Worm (Caenorhabditis elegans) whole organism, young adult: ENCODE results near the gene Y54G2A.36.

Experiments used
- D2030.7 ChIP-seq: fragments of 200-800 bp; sonication (Bioruptor generic); IDR thresholded peaks from 2 replicates; pipeline ENCODE4 v1.3.6; 2022; ENCODE audit warnings: missing genetic modification reagents, missing genetic modification characterization, missing compliant biosample characterization
- F33H1.4 ChIP-seq: fragments of 200-800 bp; sonication (Bioruptor generic); IDR thresholded peaks from 2 replicates; pipeline ENCODE4 v1.3.6; 2022; ENCODE audit warnings: missing genetic modification reagents, missing genetic modification characterization, missing compliant biosample characterization
- F49E8.2 ChIP-seq: sonication (generic microtip); optimal IDR thresholded peaks from 3 replicates; lab custom pipeline; 2017; ENCODE audit warnings: missing genetic modification characterization, mild to moderate bottlenecking, missing compliant biosample characterization, antibody characterized with exemption, moderate library complexity; ENCODE audit not compliant: insufficient read depth
- T26A5.8 ChIP-seq: sonication (generic microtip); optimal IDR thresholded peaks from 2 replicates; lab custom pipeline; 2016; ENCODE audit warnings: missing genetic modification characterization, missing compliant biosample characterization
- Y53G8AR.9 ChIP-seq: fragments of 200-800 bp; sonication (Bioruptor generic); conservative IDR thresholded peaks from 2 replicates; pipeline ENCODE4 v1.3.6; 2022; ENCODE audit warnings: missing genetic modification reagents, missing genetic modification characterization, missing compliant biosample characterization
- bed-2 ChIP-seq: fragments of 200-800 bp; sonication (Bioruptor generic); IDR thresholded peaks from 2 replicates; pipeline ENCODE4 v1.3.6; 2022; ENCODE audit warnings: missing genetic modification reagents, missing genetic modification characterization, missing compliant biosample characterization
- ccch-3 ChIP-seq: fragments of 200-800 bp; sonication (Bioruptor generic); optimal IDR thresholded peaks from 2 replicates; lab custom pipeline; 2018; ENCODE audit warnings: mild to moderate bottlenecking, missing genetic modification characterization, missing compliant biosample characterization
- cebp-1 ChIP-seq, 2 experiments: fragments of 200-800 bp in 1 of 2; sonication (Bioruptor generic) in 1 of 2; sonication (generic microtip) in 1 of 2; IDR thresholded peaks in 1 of 2; optimal IDR thresholded peaks in 1 of 2; 2 replicates each; pipeline versions ENCODE4 v1.3.6 to Lab custom; 2017 to 2022; ENCODE audit warnings: missing compliant biosample characterization in 2 of 2, missing genetic modification characterization in 2 of 2, mild to moderate bottlenecking in 1 of 2, missing genetic modification reagents in 1 of 2, moderate library complexity in 1 of 2
- cebp-2 ChIP-seq: fragments of 200-800 bp; sonication (Bioruptor generic); IDR thresholded peaks from 2 replicates; pipeline ENCODE4 v1.3.6; 2022; ENCODE audit warnings: missing genetic modification characterization, missing compliant biosample characterization
- ceh-100 ChIP-seq: fragments of 200-800 bp; sonication (Bioruptor generic); IDR thresholded peaks from 2 replicates; pipeline ENCODE4 v1.3.6; 2022; ENCODE audit warnings: missing genetic modification reagents, missing genetic modification characterization, missing compliant biosample characterization
- ceh-40 ChIP-seq: fragments of 200-800 bp; sonication (Bioruptor generic); IDR thresholded peaks from 2 replicates; pipeline ENCODE4 v1.3.6; 2022; ENCODE audit warnings: missing genetic modification characterization, missing compliant biosample characterization
- ceh-91 ChIP-seq: fragments of 200-800 bp; sonication (Bioruptor generic); IDR thresholded peaks from 2 replicates; pipeline ENCODE4 v1.3.6; 2022; ENCODE audit warnings: missing genetic modification reagents, missing genetic modification characterization, missing compliant biosample characterization
- dox-1 ChIP-seq: fragments of 200-800 bp; sonication (Bioruptor generic); IDR thresholded peaks from 2 replicates; pipeline ENCODE4 v1.3.6; 2022; ENCODE audit warnings: missing genetic modification reagents, missing genetic modification characterization, missing compliant biosample characterization
- dpff-1 ChIP-seq: sonication (generic microtip); optimal IDR thresholded peaks from 2 replicates; lab custom pipeline; 2017; ENCODE audit warnings: mild to moderate bottlenecking, missing genetic modification characterization, missing compliant biosample characterization
- dpl-1 ChIP-seq: fragments of 150-350 bp; optimal IDR thresholded peaks from 2 replicates; lab custom pipeline; 2014; ENCODE audit warnings: missing biosample characterization, missing genetic modification reagents, missing genetic modification characterization
- efl-1 ChIP-seq: fragments of 150-350 bp; optimal IDR thresholded peaks from 2 replicates; lab custom pipeline; 2014; ENCODE audit warnings: missing biosample characterization, missing genetic modification reagents, missing genetic modification characterization
- egrh-3 ChIP-seq: fragments of 200-800 bp; sonication (Bioruptor generic); IDR thresholded peaks from 2 replicates; pipeline ENCODE4 v1.3.6; 2022; ENCODE audit warnings: missing genetic modification reagents, missing genetic modification characterization, missing compliant biosample characterization
- hlh-12 ChIP-seq: sonication (generic microtip); optimal IDR thresholded peaks from 2 replicates; lab custom pipeline; 2016; ENCODE audit warnings: missing genetic modification characterization, missing compliant biosample characterization
- hmg-1.2 ChIP-seq: fragments of 200-800 bp; sonication (Bioruptor generic); IDR thresholded peaks from 2 replicates; pipeline ENCODE4 v1.3.6; 2022; ENCODE audit warnings: missing genetic modification reagents, missing genetic modification characterization, missing compliant biosample characterization
- hsf-1 ChIP-seq: fragments of 200-800 bp; sonication (Bioruptor generic); IDR thresholded peaks from 2 replicates; pipeline ENCODE4 v1.3.6; 2022; ENCODE audit warnings: missing genetic modification reagents, missing genetic modification characterization, missing compliant biosample characterization
- lag-1 ChIP-seq: fragments of 200-800 bp; sonication (Bioruptor generic); IDR thresholded peaks from 2 replicates; pipeline ENCODE4 v1.3.6; 2022; ENCODE audit warnings: missing genetic modification reagents, missing genetic modification characterization, missing compliant biosample characterization
- lin-54 ChIP-seq: fragments of 200-800 bp; sonication (Bioruptor generic); optimal IDR thresholded peaks from 2 replicates; lab custom pipeline; 2018; ENCODE audit warnings: mild to moderate bottlenecking, missing genetic modification characterization, missing compliant biosample characterization
- lsl-1 ChIP-seq: fragments of 200-800 bp; sonication (Bioruptor generic); optimal IDR thresholded peaks from 2 replicates; lab custom pipeline; 2018; ENCODE audit warnings: mild to moderate bottlenecking, missing genetic modification characterization, moderate library complexity, missing compliant biosample characterization
- madf-10 ChIP-seq: sonication (generic microtip); optimal IDR thresholded peaks from 2 replicates; lab custom pipeline; 2016; ENCODE audit warnings: mild to moderate bottlenecking, missing genetic modification characterization, missing compliant biosample characterization
- madf-3 ChIP-seq: fragments of 200-800 bp; sonication (Bioruptor generic); IDR thresholded peaks from 2 replicates; pipeline ENCODE4 v1.3.6; 2022; ENCODE audit warnings: missing genetic modification reagents, missing genetic modification characterization, missing compliant biosample characterization
- madf-6 ChIP-seq: fragments of 200-800 bp; sonication (Bioruptor generic); IDR thresholded peaks from 2 replicates; pipeline ENCODE4 v1.3.6; 2022; ENCODE audit warnings: missing genetic modification reagents, missing genetic modification characterization, missing compliant biosample characterization
- madf-8 ChIP-seq: fragments of 200-800 bp; sonication (Bioruptor generic); conservative IDR thresholded peaks from 2 replicates; pipeline ENCODE4 v1.3.6; 2022; ENCODE audit warnings: missing genetic modification reagents, missing genetic modification characterization, missing compliant biosample characterization
- mcd-1 ChIP-seq: fragments of 200-800 bp; sonication (Bioruptor generic); IDR thresholded peaks from 2 replicates; pipeline ENCODE4 v1.3.6; 2022; ENCODE audit warnings: missing genetic modification reagents, missing genetic modification characterization, missing compliant biosample characterization
- nhr-120 ChIP-seq: fragments of 200-800 bp; sonication (Bioruptor generic); IDR thresholded peaks from 2 replicates; pipeline ENCODE4 v1.3.6; 2022; ENCODE audit warnings: missing genetic modification characterization, missing compliant biosample characterization
- nhr-27 ChIP-seq: fragments of 200-800 bp; sonication (Bioruptor generic); optimal IDR thresholded peaks from 2 replicates; lab custom pipeline; 2018; ENCODE audit warnings: mild to moderate bottlenecking, missing genetic modification characterization, moderate library complexity, missing compliant biosample characterization
- nhr-80 ChIP-seq: sonication (generic microtip); optimal IDR thresholded peaks from 2 replicates; lab custom pipeline; 2016; ENCODE audit warnings: missing genetic modification characterization, missing compliant biosample characterization
- nhr-90 ChIP-seq: sonication (generic microtip); optimal IDR thresholded peaks from 2 replicates; lab custom pipeline; 2016; ENCODE audit warnings: missing genotype, mild to moderate bottlenecking, missing genetic modification characterization, missing compliant biosample characterization
- rec-8 ChIP-seq, 2 experiments: sonication (generic microtip); optimal IDR thresholded peaks; 2 replicates each; lab custom pipeline; 2016; ENCODE audit warnings: mild to moderate bottlenecking in 2 of 2, missing genetic modification characterization in 2 of 2, missing genetic modification reagents in 2 of 2, missing genotype in 2 of 2, missing biosample characterization in 1 of 2, missing compliant biosample characterization in 1 of 2, moderate library complexity in 1 of 2
- rpc-1 ChIP-seq, 2 experiments: fragments of 150-350 bp in 1 of 2; sonication (generic microtip) in 1 of 2; optimal IDR thresholded peaks; 2 replicates each; lab custom pipeline; 2014 to 2018; ENCODE audit warnings: missing biosample characterization in 1 of 2, missing genetic modification characterization in 1 of 2, missing genetic modification reagents in 1 of 2, missing genotype in 1 of 2
- sea-2 ChIP-seq: fragments of 200-800 bp; sonication (Bioruptor generic); IDR thresholded peaks from 2 replicates; pipeline ENCODE4 v1.3.6; 2022; ENCODE audit warnings: missing genetic modification characterization, missing compliant biosample characterization
- snpc-3.4 ChIP-seq: sonication (generic microtip); optimal IDR thresholded peaks from 2 replicates; lab custom pipeline; 2017; ENCODE audit warnings: missing genetic modification characterization, mild to moderate bottlenecking, missing compliant biosample characterization, antibody characterized with exemption, moderate library complexity, missing genotype, missing genetic modification reagents
- xnd-1 ChIP-seq: sonication (generic microtip); optimal IDR thresholded peaks from 2 replicates; lab custom pipeline; 2016; ENCODE audit warnings: missing genotype, missing genetic modification reagents, missing genetic modification characterization, missing compliant biosample characterization
- ztf-18 ChIP-seq: sonication (generic microtip); optimal IDR thresholded peaks from 2 replicates; lab custom pipeline; 2016; ENCODE audit warnings: missing genotype, mild to moderate bottlenecking, missing genetic modification characterization, missing compliant biosample characterization
- ztf-25 ChIP-seq: fragments of 200-800 bp; sonication (Bioruptor generic); IDR thresholded peaks from 2 replicates; pipeline ENCODE4 v1.3.6; 2022; ENCODE audit warnings: missing genetic modification reagents, missing genetic modification characterization, missing compliant biosample characterization

The Y54G2A.36 gene

DNA sequence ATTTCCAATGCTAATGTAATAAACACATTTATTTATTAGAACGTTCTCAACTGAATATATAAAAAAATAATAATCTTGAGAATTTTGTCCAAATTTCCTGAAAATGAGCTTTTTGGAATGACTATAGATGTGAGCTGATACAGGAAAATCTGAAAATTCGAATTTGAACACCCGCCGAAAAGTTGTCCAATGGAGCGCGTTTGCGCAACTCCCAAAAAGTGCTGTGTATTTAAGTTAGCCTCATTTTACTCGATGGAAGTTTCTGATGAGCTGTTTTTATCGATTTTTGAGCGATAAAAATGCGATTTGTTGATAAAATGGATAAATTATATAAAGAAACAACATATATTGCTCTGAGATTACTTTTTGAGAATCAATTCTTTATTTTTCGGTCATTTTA lies 4.5 kb downstream of the Y54G2A.36 start:
- TF ChIP-seq lin-54 (GFP tag; lab: Kevin White, UChicago) (peak; percentile 46), mcd-1 (GFP tag; lab: Robert Waterston, UW) (peak; percentile 89)

DNA sequence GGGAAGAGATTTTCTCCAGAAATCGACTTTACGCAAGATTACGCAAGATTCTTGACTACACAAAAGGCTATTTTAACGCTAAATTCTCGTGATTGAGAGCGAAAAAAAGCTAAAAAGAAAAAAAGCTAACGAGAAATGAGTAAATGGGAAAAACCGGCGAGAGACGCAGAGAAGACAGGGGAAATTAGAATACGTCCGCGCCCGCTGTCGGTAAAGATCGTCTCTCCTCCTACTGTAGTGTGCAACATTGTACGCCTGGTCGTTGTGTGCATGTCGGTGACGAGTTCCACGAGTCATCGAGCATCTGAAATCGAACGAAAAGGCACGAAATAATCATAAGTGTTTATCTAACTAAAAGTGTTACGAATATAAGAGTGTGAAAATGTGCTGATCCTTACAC lies 17.1 kb downstream of the Y54G2A.36 start:
- TF ChIP-seq ceh-91 (GFP tag; lab: Robert Waterston, UW): peak; percentile 53; the same call in 1 of the 2 replicates
- TF ChIP-seq hmg-1.2 (GFP tag; lab: Robert Waterston, UW): peak; percentile 40; the same call in 1 of the 2 replicates
- TF ChIP-seq nhr-27 (tag; lab: Kevin White, UChicago): no peak
- TF ChIP-seq cebp-1 (GFP tag; IDR thresholded peaks at IDR 0.05; lab: Robert Waterston, UW): no peak
- TF ChIP-seq cebp-1 (tag; optimal IDR thresholded peaks at IDR 0.05; lab: Kevin White, UChicago): no peak
- TF ChIP-seq lag-1 (GFP tag; lab: Robert Waterston, UW): no peak
- peak; percentile 75 for TF ChIP-seq xnd-1
- TF ChIP-seq hsf-1: peak; percentile 67; the same call in 1 of the 2 replicates
- no peak for TF ChIP-seq ccch-3 (GFP tag; lab: Kevin White, UChicago)
- TF ChIP-seq snpc-3.4 (tag; lab: Kevin White, UChicago): no peak
- peak; percentile 83 for TF ChIP-seq lsl-1
- no peak for TF ChIP-seq nhr-120 (GFP tag; lab: Robert Waterston, UW)
- no peak for TF ChIP-seq rec-8 (tag; optimal IDR thresholded peaks at IDR 0.05; lab: Kevin White, UChicago)
- peak; percentile 93 for TF ChIP-seq madf-8 (GFP tag; lab: Robert Waterston, UW)
- no peak for TF ChIP-seq ceh-100
- no peak for TF ChIP-seq Y53G8AR.9 (GFP tag; lab: Robert Waterston, UW)
- no peak for TF ChIP-seq cebp-2 (GFP tag; lab: Robert Waterston, UW)
- TF ChIP-seq madf-3: no peak
- no peak for TF ChIP-seq egrh-3 (GFP tag; lab: Robert Waterston, UW)
- TF ChIP-seq nhr-80 (tag; lab: Kevin White, UChicago): no peak
- peak; percentile 50; the same call in 1 of the 2 replicates for TF ChIP-seq mcd-1 (GFP tag; lab: Robert Waterston, UW)
- TF ChIP-seq hlh-12 (tag; lab: Kevin White, UChicago): no peak
- peak; percentile 97 for TF ChIP-seq madf-6 (GFP tag; lab: Robert Waterston, UW)
- TF ChIP-seq F49E8.2 (tag; lab: Kevin White, UChicago): peak; percentile 5
- peak; percentile 25; the same call in 1 of the 2 replicates for TF ChIP-seq D2030.7 (GFP tag; lab: Robert Waterston, UW)
- peak; percentile 19 for TF ChIP-seq ztf-18
- no peak for TF ChIP-seq ceh-40 (GFP tag; lab: Robert Waterston, UW)
- no peak for TF ChIP-seq nhr-90 (tag; lab: Kevin White, UChicago)
- peak; percentile 39 for TF ChIP-seq dox-1 (GFP tag; lab: Robert Waterston, UW)
- no peak for TF ChIP-seq rpc-1 (optimal IDR thresholded peaks at IDR 0.05; lab: Kevin White, UChicago)
- TF ChIP-seq rpc-1 (tag; optimal IDR thresholded peaks at IDR 0.05; lab: Kevin White, UChicago): no peak
- no peak for TF ChIP-seq bed-2 (GFP tag; lab: Robert Waterston, UW)
- TF ChIP-seq T26A5.8: no peak
- TF ChIP-seq dpl-1: peak; percentile 59
- no peak for TF ChIP-seq madf-10 (tag; lab: Kevin White, UChicago)
- TF ChIP-seq sea-2 (GFP tag; lab: Robert Waterston, UW): no peak
- TF ChIP-seq dpff-1 (tag; lab: Kevin White, UChicago): no peak
- TF ChIP-seq ztf-25: no peak
- TF ChIP-seq efl-1 (GFP tag; lab: Kevin White, UChicago): peak; percentile 80
- peak; percentile 58 for TF ChIP-seq F33H1.4 (GFP tag; lab: Robert Waterston, UW)
